Worm (Caenorhabditis elegans): Measurements from ENCODE around the gene Y43F8B.14.

DNA sequence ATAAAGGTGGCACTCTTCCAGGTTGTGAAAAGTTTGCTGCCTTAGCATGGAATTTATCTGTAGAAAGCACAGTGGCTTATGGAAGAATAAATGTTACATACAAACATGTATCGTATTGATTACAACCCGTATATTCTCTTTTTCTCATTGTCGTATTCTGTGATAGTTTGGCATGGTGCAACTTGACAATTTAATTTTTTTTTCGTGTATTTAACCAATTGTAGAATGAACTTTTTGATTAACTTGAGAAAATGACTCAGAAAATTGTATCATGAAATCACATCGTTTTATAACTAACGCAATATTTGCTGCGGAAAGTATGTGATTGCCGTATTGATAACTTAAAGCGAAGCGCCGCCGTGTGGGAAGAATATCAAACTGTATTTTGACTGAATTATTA lies 1.3 kb upstream of the Y43F8B.14 start, which contains the start of gene Y43F8B.24:
- TF ChIP-seq die-1 (tag; optimal IDR thresholded peaks at IDR 0.05), result no peak
- no peak for TF ChIP-seq atf-7 (tag; optimal IDR thresholded peaks at IDR 0.05)
- TF ChIP-seq F49E8.2 (tag; optimal IDR thresholded peaks at IDR 0.05; ENCODE audit: insufficient read depth), result no peak
- TF ChIP-seq unc-62 (GFP tag; optimal IDR thresholded peaks at IDR 0.05), result no peak
